Worm (Caenorhabditis elegans) whole organism, L4 larva: Measurements from ENCODE around the gene M05D6.9.

ENCODE experiments used
- F37D6.2 ChIP-seq: sonication (generic microtip); optimal IDR thresholded peaks from 2 replicates; lab custom pipeline; 2016; ENCODE audit warnings: mild to moderate bottlenecking, missing genetic modification characterization, missing compliant biosample characterization
- ZK546.5 ChIP-seq, 2 experiments: sonication (generic microtip); optimal IDR thresholded peaks; 2 replicates each; lab custom pipeline; 2017; ENCODE audit warnings: missing biosample characterization in 2 of 2, missing genetic modification characterization in 2 of 2
- aha-1 ChIP-seq: fragments of 150-350 bp; peaks from one replicate; lab custom pipeline; 2014; ENCODE audit warnings: missing biosample characterization, missing genetic modification characterization
- ama-1 ChIP-seq: fragments of 150-350 bp; optimal IDR thresholded peaks from 2 replicates; lab custom pipeline; 2014; ENCODE audit warnings: inconsistent platforms, mixed read lengths
- dve-1 ChIP-seq: sonication (generic microtip); optimal IDR thresholded peaks from 2 replicates; lab custom pipeline; 2017; ENCODE audit warnings: antibody characterized with exemption, mild to moderate bottlenecking, missing genetic modification characterization, missing compliant biosample characterization; ENCODE audit not compliant: insufficient read depth
- hlh-11 ChIP-seq: fragments of 200-800 bp; sonication (Bioruptor generic); optimal IDR thresholded peaks from 2 replicates; lab custom pipeline; 2018; ENCODE audit warnings: mild to moderate bottlenecking, missing genetic modification characterization, missing compliant biosample characterization
- mdl-1 ChIP-seq, 2 experiments: fragments of 150-350 bp in 1 of 2; sonication (generic microtip) in 1 of 2; optimal IDR thresholded peaks; 2 replicates each; lab custom pipeline; 2014 to 2017; ENCODE audit warnings: missing biosample characterization in 2 of 2, missing genetic modification characterization in 2 of 2
- nhr-25 ChIP-seq: sonication (generic microtip); optimal IDR thresholded peaks from 2 replicates; lab custom pipeline; 2017; ENCODE audit warnings: missing genetic modification characterization, mild to moderate bottlenecking, missing compliant biosample characterization, antibody characterized with exemption, moderate library complexity, borderline replicate concordance; ENCODE audit not compliant: insufficient read depth
- pqm-1 ChIP-seq: sonication (generic microtip); optimal IDR thresholded peaks from 2 replicates; lab custom pipeline; 2017; ENCODE audit warnings: missing biosample characterization, missing genetic modification characterization
- zag-1 ChIP-seq: fragments of 150-350 bp; optimal IDR thresholded peaks from 2 replicates; lab custom pipeline; 2014; ENCODE audit warnings: missing biosample characterization, missing genetic modification characterization

DNA sequence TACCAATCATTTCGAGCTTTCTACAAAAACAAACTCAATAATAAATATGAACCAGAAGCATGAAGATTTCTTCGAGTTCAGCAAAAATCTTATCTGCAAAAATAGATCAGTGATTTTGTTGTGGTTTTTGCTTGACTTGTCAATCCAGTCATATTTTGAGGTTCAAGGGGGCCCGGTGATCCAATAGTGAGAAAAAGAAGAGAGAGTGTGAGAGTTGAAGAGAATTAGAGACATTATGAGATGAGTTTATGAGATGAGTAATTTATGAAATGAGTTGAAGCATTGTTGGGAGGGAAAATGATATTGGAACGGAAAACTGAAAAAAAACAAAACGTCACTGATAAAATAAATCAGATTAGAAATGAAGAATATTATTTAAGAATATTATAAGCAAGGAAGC is 14.9 kb downstream of the M05D6.9 start, which contains the start of gene T13H5.1:
- TF ChIP-seq zag-1 (tag; lab: Kevin White, UChicago) (no peak), hlh-11 (no peak), F37D6.2 (tag; lab: Kevin White, UChicago) (no peak), pqm-1 (tag; lab: Kevin White, UChicago) (no peak), ZK546.5 (tag; optimal IDR thresholded peaks at IDR 0.05; lab: Kevin White, UChicago) (no peak), mdl-1 (tag; optimal IDR thresholded peaks at IDR 0.05; lab: Kevin White, UChicago) (no peak), ama-1 (lab: Kevin White, UChicago) (no peak), dve-1 (tag; lab: Kevin White, UChicago) (no peak), nhr-25 (no peak), aha-1 (tag; lab: Kevin White, UChicago) (peak; percentile 12)
